Fruit fly (Drosophila melanogaster): ENCODE results near the gene mRpS31.

Gene mRpS31

dm6 chr3L:16039063-16039462, 34.1 kb downstream of the mRpS31 start:
- TF ChIP-seq fru (GFP tag; optimal IDR thresholded peaks at IDR 0.05) (no peak), sv (GFP tag; optimal IDR thresholded peaks at IDR 0.05) (no peak), Hr78 (GFP tag; optimal IDR thresholded peaks at IDR 0.05) (no peak), h (GFP tag; optimal IDR thresholded peaks at IDR 0.05) (no peak), br (GFP tag; optimal IDR thresholded peaks at IDR 0.05) (no peak)

- TF ChIP-seq Dif (GFP tag; optimal IDR thresholded peaks at IDR 0.05; ENCODE audit: partially characterized antibody) (peak; percentile 16), dmrt93B (GFP tag; optimal IDR thresholded peaks at IDR 0.05) (no peak)
Observed at dm6 chr3L:16040389-16040788, 35.4 kb downstream of the mRpS31 start.

DNA sequence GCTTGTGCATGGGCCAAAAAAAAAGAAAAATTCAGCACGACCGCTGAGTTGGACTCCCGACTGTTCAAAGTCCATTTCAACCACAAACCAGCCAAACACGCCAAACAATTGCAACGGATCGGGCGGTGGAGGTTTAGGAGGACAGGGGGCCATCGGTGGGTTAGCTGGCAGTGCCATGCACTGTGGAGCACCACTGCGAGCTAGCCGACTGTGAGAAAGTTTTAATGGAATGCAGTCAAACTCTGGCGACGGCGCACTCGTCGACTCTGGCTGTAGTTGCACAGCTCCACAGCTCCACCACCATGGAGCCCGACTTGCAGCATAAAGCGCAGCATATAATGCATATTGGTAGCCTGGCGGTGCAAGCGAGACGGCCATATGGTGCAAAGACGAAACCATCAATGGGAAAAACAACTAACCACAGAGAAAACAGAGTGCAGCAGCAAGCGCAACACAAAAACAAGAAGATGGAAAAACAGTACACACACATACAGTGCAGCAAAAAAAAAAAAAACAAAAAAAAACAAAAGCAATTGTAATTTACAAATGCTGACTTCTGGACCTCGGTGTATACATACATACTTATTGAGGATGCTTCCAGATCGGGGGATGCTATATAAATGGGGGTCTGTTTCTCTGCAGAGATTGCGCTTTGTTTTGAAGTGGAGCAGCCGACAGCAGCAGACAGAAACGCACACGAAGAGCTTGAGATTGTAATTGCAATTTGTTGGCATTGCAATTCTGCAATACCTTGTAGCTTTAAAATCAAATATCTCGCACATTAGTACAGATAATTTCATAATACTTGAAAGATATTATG, 36.5 kb downstream of the mRpS31 start:
- TF ChIP-seq Dif (GFP tag; optimal IDR thresholded peaks at IDR 0.05; ENCODE audit: partially characterized antibody) = peak; percentile 61
- TF ChIP-seq psq (GFP tag; optimal IDR thresholded peaks at IDR 0.05) = peak; percentile 32
- TF ChIP-seq foxo (GFP tag; optimal IDR thresholded peaks at IDR 0.05) = no peak
- no peak for TF ChIP-seq lola (GFP tag; optimal IDR thresholded peaks at IDR 0.05)
- peak; percentile 79 for TF ChIP-seq Hnf4 (GFP tag; optimal IDR thresholded peaks at IDR 0.05)
- TF ChIP-seq HLH106 (tag; optimal IDR thresholded peaks at IDR 0.05) = no peak
- no peak for TF ChIP-seq dmrt93B (GFP tag; optimal IDR thresholded peaks at IDR 0.05)
- TF ChIP-seq Dfd (GFP tag; optimal IDR thresholded peaks at IDR 0.05) = no peak
- TF ChIP-seq fru (GFP tag; optimal IDR thresholded peaks at IDR 0.05) = peak; percentile 16
- no peak for TF ChIP-seq CG9705 (GFP tag; optimal IDR thresholded peaks at IDR 0.05)
- no peak for TF ChIP-seq GATAd (GFP tag; optimal IDR thresholded peaks at IDR 0.05)
- no peak for TF ChIP-seq OdsH (GFP tag; optimal IDR thresholded peaks at IDR 0.05)
- TF ChIP-seq rgr (GFP tag; optimal IDR thresholded peaks at IDR 0.05) = no peak
- no peak for TF ChIP-seq tai (GFP tag; optimal IDR thresholded peaks at IDR 0.05)
- TF ChIP-seq jim (GFP tag; optimal IDR thresholded peaks at IDR 0.05) = no peak
- no peak for TF ChIP-seq ey (GFP tag; optimal IDR thresholded peaks at IDR 0.05)
- TF ChIP-seq N (GFP tag; optimal IDR thresholded peaks at IDR 0.05) = no peak
- peak in 1 of 2 experiments; percentile 5 for TF ChIP-seq dl (GFP tag; optimal IDR thresholded peaks at IDR 0.05; ENCODE audit: insufficient read depth in 1 of 2, partially characterized antibody in 2 of 2)
- no peak for TF ChIP-seq h (GFP tag; optimal IDR thresholded peaks at IDR 0.05)
- no peak for TF ChIP-seq sage (GFP tag; optimal IDR thresholded peaks at IDR 0.05)
- TF ChIP-seq Vsx2 (GFP tag; optimal IDR thresholded peaks at IDR 0.05; ENCODE audit: partially characterized antibody) = no peak
- peak; percentile 51 for TF ChIP-seq Sp1 (GFP tag; optimal IDR thresholded peaks at IDR 0.05)
- TF ChIP-seq usp (GFP tag; optimal IDR thresholded peaks at IDR 0.05) = no peak
- TF ChIP-seq woc (GFP tag; optimal IDR thresholded peaks at IDR 0.05) = peak; percentile 23
- no peak for TF ChIP-seq Hr78 (GFP tag; optimal IDR thresholded peaks at IDR 0.05)
- no peak for TF ChIP-seq sv (GFP tag; optimal IDR thresholded peaks at IDR 0.05)
- TF ChIP-seq Hr83 (GFP tag; optimal IDR thresholded peaks at IDR 0.05; ENCODE audit: poor library complexity, severe bottlenecking) = peak; percentile 58
- no peak for TF ChIP-seq br (GFP tag; optimal IDR thresholded peaks at IDR 0.05)
- no peak for TF ChIP-seq Abd-B (GFP tag; optimal IDR thresholded peaks at IDR 0.05)
- no peak for TF ChIP-seq dsf (GFP tag; optimal IDR thresholded peaks at IDR 0.05; ENCODE audit: borderline replicate concordance)
- peak; percentile 30 for TF ChIP-seq brk (GFP tag; optimal IDR thresholded peaks at IDR 0.05)
- TF ChIP-seq Rel (GFP tag; optimal IDR thresholded peaks at IDR 0.05) = no peak
- TF ChIP-seq Rel (tag; optimal IDR thresholded peaks at IDR 0.05) = peak; percentile 46
- TF ChIP-seq CG32264 (GFP tag; optimal IDR thresholded peaks at IDR 0.05) = no peak
- no peak for TF ChIP-seq Jra (GFP tag; optimal IDR thresholded peaks at IDR 0.05)
- no peak for TF ChIP-seq Myc (optimal IDR thresholded peaks at IDR 0.05)
- TF ChIP-seq pan (optimal IDR thresholded peaks at IDR 0.05) = no peak
- no peak for TF ChIP-seq CrebA (GFP tag; optimal IDR thresholded peaks at IDR 0.05; ENCODE audit: borderline replicate concordance)
- no peak for TF ChIP-seq Mio (GFP tag; optimal IDR thresholded peaks at IDR 0.05)

All from whole organism, wandering third instar larva.